Worm (Caenorhabditis elegans) whole organism, L3 larva: ENCODE results near the gene T12B3.2.
"Not testable (repeated sequence)": the region's sequence is repeated elsewhere in the genome, so short reads cannot be mapped to it uniquely, and the experiment has no call there.

Experiments
- ZK546.5 ChIP-seq: sonication (generic microtip); optimal IDR thresholded peaks from 2 replicates; lab custom pipeline; 2017; ENCODE audit warnings: missing biosample characterization, missing genetic modification characterization
- ama-1 ChIP-seq: fragments of 150-350 bp; optimal IDR thresholded peaks from 2 replicates; lab custom pipeline; 2018
- ceh-28 ChIP-seq: fragments of 150-350 bp; optimal IDR thresholded peaks from 2 replicates; lab custom pipeline; 2014; ENCODE audit warnings: missing biosample characterization, missing genetic modification reagents, missing genetic modification characterization
- ceh-82 ChIP-seq: fragments of 150-350 bp; optimal IDR thresholded peaks from 2 replicates; lab custom pipeline; 2014; ENCODE audit warnings: missing biosample characterization, missing genetic modification characterization
- ceh-9 ChIP-seq: sonication (generic microtip); optimal IDR thresholded peaks from 2 replicates; lab custom pipeline; 2018; ENCODE audit warnings: missing biosample characterization, missing genetic modification characterization
- daf-12 ChIP-seq: fragments of 150-350 bp; optimal IDR thresholded peaks from 2 replicates; lab custom pipeline; 2014; ENCODE audit warnings: missing biosample characterization, missing genetic modification reagents, missing genetic modification characterization
- elt-1 ChIP-seq: fragments of 150-350 bp; optimal IDR thresholded peaks from 2 replicates; lab custom pipeline; 2014; ENCODE audit warnings: missing biosample characterization, missing genetic modification characterization
- elt-3 ChIP-seq, 3 experiments: fragments of 150-350 bp in 1 of 3; sonication (generic microtip) in 2 of 3; optimal IDR thresholded peaks; 2 replicates in 2 of 3; 4 replicates in 1 of 3; lab custom pipeline; 2014 to 2017; ENCODE audit warnings: missing biosample characterization in 3 of 3, missing genetic modification characterization in 3 of 3
- eor-1 ChIP-seq, 2 experiments: fragments of 150-350 bp; optimal IDR thresholded peaks; 2 replicates each; lab custom pipeline; 2014 to 2018; ENCODE audit warnings: missing biosample characterization in 2 of 2, missing genetic modification characterization in 2 of 2
- fkh-10 ChIP-seq: sonication (generic microtip); optimal IDR thresholded peaks from 2 replicates; lab custom pipeline; 2017; ENCODE audit warnings: missing biosample characterization, missing genetic modification reagents, missing genetic modification characterization
- fos-1 ChIP-seq: fragments of 150-350 bp; optimal IDR thresholded peaks from 2 replicates; lab custom pipeline; 2014; ENCODE audit warnings: missing biosample characterization, missing genetic modification characterization
- hmg-11 ChIP-seq: sonication (generic microtip); optimal IDR thresholded peaks from 2 replicates; lab custom pipeline; 2016; ENCODE audit warnings: missing genetic modification characterization, missing compliant biosample characterization
- jun-1 ChIP-seq: fragments of 150-350 bp; optimal IDR thresholded peaks from 2 replicates; lab custom pipeline; 2014; ENCODE audit warnings: missing biosample characterization, missing genetic modification reagents, missing genetic modification characterization
- lin-15B ChIP-seq: fragments of 150-350 bp; optimal IDR thresholded peaks from 2 replicates; lab custom pipeline; 2014; ENCODE audit warnings: missing biosample characterization, missing genetic modification characterization
- lin-39 ChIP-seq: fragments of 150-350 bp; optimal IDR thresholded peaks from 2 replicates; lab custom pipeline; 2018; ENCODE audit warnings: missing biosample characterization, missing genetic modification reagents, missing genetic modification characterization
- lsy-12 ChIP-seq: sonication (generic microtip); optimal IDR thresholded peaks from 2 replicates; lab custom pipeline; 2016; ENCODE audit warnings: mild to moderate bottlenecking, missing genetic modification characterization, missing compliant biosample characterization
- nfya-1 ChIP-seq: sonication (generic microtip); optimal IDR thresholded peaks from 2 replicates; lab custom pipeline; 2017; ENCODE audit warnings: missing genetic modification characterization, mild to moderate bottlenecking, missing compliant biosample characterization, antibody characterized with exemption, moderate library complexity; ENCODE audit not compliant: insufficient read depth
- nhr-11 ChIP-seq: fragments of 150-350 bp; optimal IDR thresholded peaks from 2 replicates; lab custom pipeline; 2014; ENCODE audit warnings: missing biosample characterization, missing genetic modification characterization
- nhr-12 ChIP-seq: fragments of 150-350 bp; optimal IDR thresholded peaks from 2 replicates; lab custom pipeline; 2014; ENCODE audit warnings: missing biosample characterization, missing genetic modification characterization
- nhr-23 ChIP-seq: fragments of 150-350 bp; optimal IDR thresholded peaks from 2 replicates; lab custom pipeline; 2014; ENCODE audit warnings: missing biosample characterization, missing genetic modification reagents, missing genetic modification characterization
- nhr-25 ChIP-seq: sonication (generic microtip); optimal IDR thresholded peaks from 2 replicates; lab custom pipeline; 2017; ENCODE audit warnings: missing biosample characterization, missing genetic modification characterization
- nhr-67 ChIP-seq: fragments of 150-350 bp; optimal IDR thresholded peaks from 2 replicates; lab custom pipeline; 2014; ENCODE audit warnings: missing biosample characterization, missing genetic modification characterization
- nhr-76 ChIP-seq: fragments of 150-350 bp; sonication (generic microtip); optimal IDR thresholded peaks from 5 replicates; lab custom pipeline; 2014; ENCODE audit warnings: missing biosample characterization, missing genetic modification characterization
- nhr-77 ChIP-seq: fragments of 150-350 bp; optimal IDR thresholded peaks from 2 replicates; lab custom pipeline; 2014; ENCODE audit warnings: missing biosample characterization, missing genetic modification characterization
- pqm-1 ChIP-seq: fragments of 150-350 bp; optimal IDR thresholded peaks from 2 replicates; lab custom pipeline; 2017; ENCODE audit warnings: missing biosample characterization, missing genetic modification characterization, inconsistent platforms
- skn-1 ChIP-seq: fragments of 150-350 bp; optimal IDR thresholded peaks from 2 replicates; lab custom pipeline; 2014; ENCODE audit warnings: missing biosample characterization, missing genetic modification characterization
- snpc-4 ChIP-seq: fragments of 150-350 bp; optimal IDR thresholded peaks from 2 replicates; lab custom pipeline; 2014; ENCODE audit warnings: missing biosample characterization, missing genetic modification characterization
- tbx-2 ChIP-seq: sonication (generic microtip); optimal IDR thresholded peaks from 2 replicates; lab custom pipeline; 2016; ENCODE audit warnings: mild to moderate bottlenecking, missing genetic modification characterization, missing compliant biosample characterization
- unc-62 ChIP-seq: fragments of 150-350 bp; sonication (generic microtip); optimal IDR thresholded peaks from 4 replicates; lab custom pipeline; 2014; ENCODE audit warnings: missing biosample characterization, missing genetic modification reagents, missing genetic modification characterization
- zag-1 ChIP-seq: fragments of 150-350 bp; optimal IDR thresholded peaks from 2 replicates; lab custom pipeline; 2014; ENCODE audit warnings: missing biosample characterization, missing genetic modification characterization
- ztf-4 ChIP-seq: fragments of 150-350 bp; optimal IDR thresholded peaks from 2 replicates; lab custom pipeline; 2014; ENCODE audit warnings: missing biosample characterization, missing genetic modification characterization

The T12B3.2 gene

DNA sequence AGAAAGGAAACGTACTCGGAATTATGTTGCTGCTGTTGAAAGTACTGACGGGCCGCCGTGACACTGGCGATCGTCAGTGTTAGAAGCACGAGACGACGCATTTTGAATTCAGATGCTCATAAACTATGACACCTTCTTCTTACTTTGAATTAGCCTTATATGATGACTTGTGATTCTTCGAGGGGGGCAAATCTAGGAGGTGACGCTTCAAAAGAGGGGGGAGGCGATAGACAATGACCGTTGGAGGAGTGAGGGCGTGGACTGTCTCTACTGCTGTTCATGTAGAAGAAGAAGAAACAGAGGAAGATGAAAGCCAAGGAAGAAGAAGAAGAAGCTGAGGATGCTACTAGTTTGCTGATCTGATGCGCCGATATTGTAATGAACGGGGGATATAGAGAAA, 29.9 kb upstream of the T12B3.2 start, which contains the start of gene daf-42:
Gene daf-42, minus strand, starts transcription at position 101 of the 400 bp plus-strand sequence.
- no peak for TF ChIP-seq pqm-1 (tag; lab: Kevin White, UChicago)
- TF ChIP-seq lin-15B (tag; lab: Kevin White, UChicago), result no peak
- TF ChIP-seq nhr-67, result no peak
- TF ChIP-seq nhr-77 (tag; lab: Kevin White, UChicago), result no peak
- no peak for TF ChIP-seq zag-1
- no peak for TF ChIP-seq jun-1 (tag; lab: Kevin White, UChicago)
- TF ChIP-seq hmg-11 (tag; lab: Kevin White, UChicago), result no peak
- TF ChIP-seq elt-3 (tag; optimal IDR thresholded peaks at IDR 0.05; lab: Kevin White, UChicago), result no peak
- TF ChIP-seq ZK546.5 (tag; lab: Kevin White, UChicago), result no peak
- TF ChIP-seq lin-39 (tag; lab: Kevin White, UChicago), result no peak
- TF ChIP-seq ceh-28 (tag; lab: Kevin White, UChicago), result no peak
- no peak for TF ChIP-seq ceh-9 (tag; lab: Kevin White, UChicago)

- not testable (repeated sequence) for TF ChIP-seq nhr-67; snpc-4 (tag; lab: Kevin White, UChicago); ZK546.5 (tag; lab: Kevin White, UChicago)
- TF ChIP-seq, all 47 proteins: peak for 0; not testable (repeated sequence) for 47
These were observed 11.6 kb upstream of the T12B3.2 start, which contains the start of gene Y40C5A.4 for ce11 chrIV:7365011-7365410. Gene Y40C5A.4 (minus strand): TSS chrIV:7365111.

- TF ChIP-seq fkh-10 (GFP tag; lab: Kevin White, UChicago); jun-1 (tag; lab: Kevin White, UChicago); elt-3 (tag; optimal IDR thresholded peaks at IDR 0.05; lab: Kevin White, UChicago): not testable (repeated sequence)
These were observed 1.8 kb upstream of the T12B3.2 start, which contains the start of gene T12B3.3 for ce11 chrIV:7374847-7375246. Gene T12B3.3 (plus strand): TSS chrIV:7375147.

- TF ChIP-seq fkh-10 (GFP tag; lab: Kevin White, UChicago) (no peak), ztf-4 (tag; lab: Kevin White, UChicago) (no peak), snpc-4 (tag; lab: Kevin White, UChicago) (no peak), ZK546.5 (tag; lab: Kevin White, UChicago) (no peak), tbx-2 (tag; lab: Kevin White, UChicago) (no peak), elt-1 (tag; lab: Kevin White, UChicago) (no peak), nhr-11 (tag; lab: Kevin White, UChicago) (no peak), daf-12 (tag; lab: Kevin White, UChicago) (no peak), ceh-9 (tag; lab: Kevin White, UChicago) (no peak), elt-3 (tag; optimal IDR thresholded peaks at IDR 0.05; lab: Kevin White, UChicago) (no peak), eor-1 (tag; optimal IDR thresholded peaks at IDR 0.05; lab: Kevin White, UChicago) (no peak), nhr-76 (tag; lab: Kevin White, UChicago) (no peak), ama-1 (lab: Kevin White, UChicago) (no peak), nhr-12 (no peak), nfya-1 (tag; lab: Kevin White, UChicago) (no peak), fos-1 (tag; lab: Kevin White, UChicago) (no peak), nhr-23 (tag; lab: Kevin White, UChicago) (no peak)
These were observed 5.1 kb downstream of the T12B3.2 start, which contains the start of gene ptp-8 for ce11 chrIV:7381754-7382153. Gene ptp-8 (plus strand): TSS chrIV:7382054.

ce11 chrIV:7386835-7387551, 10.4 kb downstream of the T12B3.2 start:
- peak; percentile 40 for TF ChIP-seq tbx-2 (tag; lab: Kevin White, UChicago)
- TF ChIP-seq ZK546.5 (tag; lab: Kevin White, UChicago), result no peak
- TF ChIP-seq nfya-1 (tag; lab: Kevin White, UChicago), result peak; percentile 82
- no peak for TF ChIP-seq ceh-82 (tag; lab: Kevin White, UChicago)
- TF ChIP-seq unc-62 (GFP tag; lab: Kevin White, UChicago), result no peak
- no peak for TF ChIP-seq zag-1
- no peak for TF ChIP-seq skn-1 (tag; lab: Kevin White, UChicago)
- peak; percentile 44 for TF ChIP-seq nhr-25 (tag; lab: Kevin White, UChicago)
- peak; percentile 71 for TF ChIP-seq lin-39 (tag; lab: Kevin White, UChicago)
- peak; percentile 17 for TF ChIP-seq lin-15B (tag; lab: Kevin White, UChicago)
- no peak for TF ChIP-seq nhr-11 (tag; lab: Kevin White, UChicago)
- TF ChIP-seq nhr-23 (tag; lab: Kevin White, UChicago), result peak; percentile 11
- peak; percentile 8 for TF ChIP-seq lsy-12 (tag; lab: Kevin White, UChicago)
- TF ChIP-seq jun-1 (tag; lab: Kevin White, UChicago), result no peak
- TF ChIP-seq elt-3 (tag; optimal IDR thresholded peaks at IDR 0.05; lab: Kevin White, UChicago), result no peak
- TF ChIP-seq hmg-11 (tag; lab: Kevin White, UChicago), result peak; percentile 90
